Worm (Caenorhabditis elegans): ENCODE results near the gene cyp-37A1.

DNA sequence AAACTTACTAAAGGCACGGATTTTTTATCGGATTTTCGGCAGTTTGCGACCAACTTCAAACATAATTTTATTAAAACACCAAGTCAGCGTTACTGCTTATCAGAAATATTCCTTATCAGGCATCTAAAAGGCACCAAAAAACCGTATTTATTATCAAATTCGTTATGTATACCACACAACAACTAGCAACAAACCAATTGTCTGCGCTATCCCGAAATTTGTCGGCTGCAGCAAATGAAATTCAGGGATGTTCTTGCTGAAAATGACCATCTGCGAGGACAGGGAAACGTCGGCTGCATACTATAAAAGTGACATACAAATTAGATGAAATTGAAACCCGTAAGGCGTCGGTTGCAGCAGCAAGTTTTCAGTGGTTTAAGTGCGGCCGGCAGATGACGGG is 18.8 kb downstream of the cyp-37A1 start:
- TF ChIP-seq nhr-25 (tag; optimal IDR thresholded peaks at IDR 0.05; ENCODE audit: borderline replicate concordance, insufficient read depth) (no peak), fos-1 (tag; optimal IDR thresholded peaks at IDR 0.05) (no peak)
